Fruit fly (Drosophila melanogaster): ENCODE results near the gene Sfp96F.

- no peak for TF ChIP-seq Myc (optimal IDR thresholded peaks at IDR 0.05)
- TF ChIP-seq br (GFP tag; optimal IDR thresholded peaks at IDR 0.05): no peak
- no peak for TF ChIP-seq Hr78 (GFP tag; optimal IDR thresholded peaks at IDR 0.05)
- no peak for TF ChIP-seq psq (GFP tag; optimal IDR thresholded peaks at IDR 0.05)
- TF ChIP-seq ey (GFP tag; optimal IDR thresholded peaks at IDR 0.05): no peak
- no peak for TF ChIP-seq Abd-B (GFP tag; optimal IDR thresholded peaks at IDR 0.05)
- no peak for TF ChIP-seq fru (GFP tag; optimal IDR thresholded peaks at IDR 0.05)
- TF ChIP-seq CG9705 (GFP tag; optimal IDR thresholded peaks at IDR 0.05): no peak
- TF ChIP-seq foxo (GFP tag; optimal IDR thresholded peaks at IDR 0.05): no peak
- no peak for TF ChIP-seq Jra (GFP tag; optimal IDR thresholded peaks at IDR 0.05)
- TF ChIP-seq h (GFP tag; optimal IDR thresholded peaks at IDR 0.05): no peak
- no peak for TF ChIP-seq GATAd (GFP tag; optimal IDR thresholded peaks at IDR 0.05)
- no peak for TF ChIP-seq pan (optimal IDR thresholded peaks at IDR 0.05)
- TF ChIP-seq dl (GFP tag; optimal IDR thresholded peaks at IDR 0.05; ENCODE audit: insufficient read depth in 1 of 2, partially characterized antibody in 2 of 2): no peak
Measured at dm6 chr3R:25806145-25806544, 23.9 kb downstream of the Sfp96F start, which contains the start of gene BG642167.
